Fruit fly (Drosophila melanogaster): Measurements from ENCODE around the gene NP15.6.

The NP15.6 gene

DNA sequence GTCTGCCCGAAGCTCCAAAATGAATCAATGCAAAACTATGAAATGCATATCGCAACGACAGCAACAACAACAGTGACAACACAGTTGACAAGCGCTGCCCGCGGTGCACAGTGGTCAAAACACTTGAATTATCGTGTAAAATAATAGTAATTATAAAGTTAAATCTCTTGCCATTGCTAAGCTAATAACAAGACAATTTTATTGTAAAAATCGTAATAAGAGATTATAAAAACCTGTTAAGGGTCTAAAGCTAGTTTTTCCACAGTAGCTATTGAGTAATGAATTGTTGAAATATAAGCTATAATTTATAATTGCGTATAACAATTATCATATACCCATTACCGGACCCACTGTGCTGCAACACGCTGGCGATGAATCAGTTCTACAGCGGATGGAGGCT lies 45.8 kb downstream of the NP15.6 start (continued):
- TF ChIP-seq CG7357 (GFP tag; IDR thresholded peaks at IDR 0.05) (no peak), repo (GFP tag; optimal IDR thresholded peaks at IDR 0.05) (no peak), CG18476 (GFP tag; optimal IDR thresholded peaks at IDR 0.05) (peak; percentile 50), al (GFP tag; IDR thresholded peaks at IDR 0.05) (no peak), lov (optimal IDR thresholded peaks at IDR 0.05) (no peak), lov (GFP tag; IDR thresholded peaks at IDR 0.05) (no peak), HmgZ (tag; optimal IDR thresholded peaks at IDR 0.05) (no peak), CG18619 (GFP tag; optimal IDR thresholded peaks at IDR 0.05) (peak; percentile 17), pho (GFP tag; optimal IDR thresholded peaks at IDR 0.05) (no peak), Sox100B (GFP tag; optimal IDR thresholded peaks at IDR 0.05) (peak; percentile 70), lbe (GFP tag; optimal IDR thresholded peaks at IDR 0.05) (no peak), tna (GFP tag; IDR thresholded peaks at IDR 0.05; ENCODE audit: partially characterized antibody) (no peak), CG18599 (GFP tag; optimal IDR thresholded peaks at IDR 0.05) (peak; percentile 16), tll (GFP tag; optimal IDR thresholded peaks at IDR 0.05) (no peak), CG4404 (GFP tag; IDR thresholded peaks at IDR 0.05) (0 out of 2 replicates have a peak, but pooled peaks have one; percentile 28), CG6272 (GFP tag; IDR thresholded peaks at IDR 0.05) (no peak), CG9817 (tag; optimal IDR thresholded peaks at IDR 0.05) (no peak), Hr51 (GFP tag; optimal IDR thresholded peaks at IDR 0.05) (peak in 1 of 2 experiments; percentile 73), Pdp1 (GFP tag; optimal IDR thresholded peaks at IDR 0.05) (peak; percentile 4 to 39), maf-S (GFP tag; optimal IDR thresholded peaks at IDR 0.05) (no peak), Dad (GFP tag; optimal IDR thresholded peaks at IDR 0.05) (no peak), CG3163 (GFP tag; optimal IDR thresholded peaks at IDR 0.05) (no peak), ato (GFP tag; IDR thresholded peaks at IDR 0.05; ENCODE audit: partially characterized antibody) (no peak), CG14014 (GFP tag; IDR thresholded peaks at IDR 0.05) (no peak), Bgb (GFP tag; IDR thresholded peaks at IDR 0.05; ENCODE audit: partially characterized antibody) (no peak), CG3847 (GFP tag; IDR thresholded peaks at IDR 0.05) (0 out of 2 replicates have a peak, but pooled peaks have one; percentile 23), Oli (tag; optimal IDR thresholded peaks at IDR 0.05) (peak; percentile 68), dm (GFP tag; optimal IDR thresholded peaks at IDR 0.05) (no peak), Dip3 (GFP tag; optimal IDR thresholded peaks at IDR 0.05) (no peak), chif (GFP tag; optimal IDR thresholded peaks at IDR 0.05) (peak; percentile 4 to 37), Lhr (GFP tag; optimal IDR thresholded peaks at IDR 0.05) (peak; percentile 26), nerfin-2 (GFP tag; IDR thresholded peaks at IDR 0.05; ENCODE audit: partially characterized antibody) (no peak), CG17328 (GFP tag; IDR thresholded peaks at IDR 0.05) (peak; percentile 61), croc (GFP tag; conservative IDR thresholded peaks at IDR 0.05) (peak; percentile 66), crp (GFP tag; optimal IDR thresholded peaks at IDR 0.05) (no peak), nmo (GFP tag; optimal IDR thresholded peaks at IDR 0.05) (peak; percentile 86), CG11398 (GFP tag; optimal IDR thresholded peaks at IDR 0.05) (no peak), zen (tag; optimal IDR thresholded peaks at IDR 0.05) (no peak), TFAM (GFP tag; optimal IDR thresholded peaks at IDR 0.05) (no peak), zfh1 (GFP tag; IDR thresholded peaks at IDR 0.05) (peak; percentile 78), MBD-R2 (GFP tag; IDR thresholded peaks at IDR 0.05) (no peak), Nf-YA (GFP tag; IDR thresholded peaks at IDR 0.05) (no peak), CG30020 (tag; optimal IDR thresholded peaks at IDR 0.05) (no peak), mam (GFP tag; optimal IDR thresholded peaks at IDR 0.05) (no peak), tin (GFP tag; optimal IDR thresholded peaks at IDR 0.05) (peak; percentile 36), Sin3A (optimal IDR thresholded peaks at IDR 0.05) (no peak), stwl (tag; optimal IDR thresholded peaks at IDR 0.05) (no peak), C15 (GFP tag; IDR thresholded peaks at IDR 0.05) (no peak), CG15601 (tag; optimal IDR thresholded peaks at IDR 0.05) (peak; percentile 38), HLH3B (GFP tag; IDR thresholded peaks at IDR 0.05) (peak; percentile 52), Stat92E (GFP tag; optimal IDR thresholded peaks at IDR 0.05) (peak in 1 of 3 experiments; percentile 39)

Data from whole organism, embryonic.